Fruit fly (Drosophila melanogaster): ENCODE measurements around the gene mxt.

The mxt gene

dm6 chr2L:4800033-4800432 is 47.1 kb downstream of the mxt start:
- TF ChIP-seq CG34367 (tag; optimal IDR thresholded peaks at IDR 0.05) (no peak), Pif1A (GFP tag; optimal IDR thresholded peaks at IDR 0.05) (no peak), EcR (GFP tag; optimal IDR thresholded peaks at IDR 0.05) (peak; percentile 95)

- TF ChIP-seq CG12605 (GFP tag; IDR thresholded peaks at IDR 0.05) (no peak), CG15710 (tag; optimal IDR thresholded peaks at IDR 0.05) (no peak), CG32121 (GFP tag; IDR thresholded peaks at IDR 0.05) (no peak), CG34367 (tag; optimal IDR thresholded peaks at IDR 0.05) (no peak), Pif1B (GFP tag; optimal IDR thresholded peaks at IDR 0.05) (no peak), EcR (GFP tag; optimal IDR thresholded peaks at IDR 0.05) (no peak), CG8159 (tag; optimal IDR thresholded peaks at IDR 0.05) (no peak), Pif1A (GFP tag; optimal IDR thresholded peaks at IDR 0.05) (no peak), D1 (tag; optimal IDR thresholded peaks at IDR 0.05) (no peak), Ets98B (GFP tag; IDR thresholded peaks at IDR 0.05) (no peak), CG10348 (GFP tag; IDR thresholded peaks at IDR 0.05) (no peak), CG9948 (tag; optimal IDR thresholded peaks at IDR 0.05) (no peak), Snoo (tag; optimal IDR thresholded peaks at IDR 0.05) (no peak), CG13204 (GFP tag; optimal IDR thresholded peaks at IDR 0.05) (no peak), rn (GFP tag; IDR thresholded peaks at IDR 0.05) (no peak), CG4496 (GFP tag; IDR thresholded peaks at IDR 0.05) (no peak)
These were observed 48.2 kb downstream of the mxt start for dm6 chr2L:4798894-4799293.

DNA sequence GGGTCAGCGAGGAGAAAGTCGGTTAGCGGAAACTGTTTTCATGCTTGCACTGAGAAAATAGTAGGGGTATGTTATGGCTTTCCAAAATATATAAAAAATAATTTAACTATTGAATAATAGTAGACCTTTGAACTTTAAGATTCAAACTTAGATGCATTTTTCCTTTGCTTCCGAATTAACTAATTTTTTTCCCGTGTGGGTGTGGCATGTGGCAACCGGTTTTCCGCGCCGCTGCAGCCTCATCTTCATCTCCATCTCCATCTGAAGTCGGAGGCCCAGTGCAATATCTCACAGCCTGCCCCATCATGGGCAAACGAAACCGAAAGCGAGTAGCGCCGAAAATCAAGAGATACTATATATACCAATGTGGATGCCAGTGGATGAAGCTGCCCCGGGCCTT is 49.5 kb downstream of the mxt start:
- TF ChIP-seq Pif1B (GFP tag; optimal IDR thresholded peaks at IDR 0.05) (no peak), CG34367 (tag; optimal IDR thresholded peaks at IDR 0.05) (no peak), Pif1A (GFP tag; optimal IDR thresholded peaks at IDR 0.05) (peak; percentile 73), CG14655 (GFP tag; optimal IDR thresholded peaks at IDR 0.05) (peak; percentile 89), CG13204 (GFP tag; optimal IDR thresholded peaks at IDR 0.05) (no peak), CG8159 (tag; optimal IDR thresholded peaks at IDR 0.05) (peak; percentile 50), CG4496 (GFP tag; IDR thresholded peaks at IDR 0.05) (peak; percentile 81), CG10348 (GFP tag; IDR thresholded peaks at IDR 0.05) (no peak), CG17806 (tag; optimal IDR thresholded peaks at IDR 0.05) (peak; percentile 50), CG8301 (tag; optimal IDR thresholded peaks at IDR 0.05) (peak; percentile 88), fd96Ca (GFP tag; IDR thresholded peaks at IDR 0.05) (peak; percentile 89), Snoo (tag; optimal IDR thresholded peaks at IDR 0.05) (no peak), CG15710 (tag; optimal IDR thresholded peaks at IDR 0.05) (no peak), CG12605 (GFP tag; IDR thresholded peaks at IDR 0.05) (no peak), CG9948 (tag; optimal IDR thresholded peaks at IDR 0.05) (peak; percentile 12), Ets98B (GFP tag; IDR thresholded peaks at IDR 0.05) (peak; percentile 87), rn (GFP tag; IDR thresholded peaks at IDR 0.05) (peak; percentile 67), CG32121 (GFP tag; IDR thresholded peaks at IDR 0.05) (peak; percentile 55), D1 (tag; optimal IDR thresholded peaks at IDR 0.05) (no peak), gl (tag; optimal IDR thresholded peaks at IDR 0.05) (no peak), EcR (GFP tag; optimal IDR thresholded peaks at IDR 0.05) (no peak)

dm6 chr2L:4794524-4794804 is 52.6 kb downstream of the mxt start, which contains the start of gene CG3294:
TSS of gene CG3294 (plus strand) at chr2L:4794549.
- TF ChIP-seq gl (tag; optimal IDR thresholded peaks at IDR 0.05) (no peak), D1 (tag; optimal IDR thresholded peaks at IDR 0.05) (no peak), CG4496 (GFP tag; IDR thresholded peaks at IDR 0.05) (no peak), fd96Ca (GFP tag; IDR thresholded peaks at IDR 0.05) (no peak), CG32121 (GFP tag; IDR thresholded peaks at IDR 0.05) (no peak), rn (GFP tag; IDR thresholded peaks at IDR 0.05) (no peak), Snoo (tag; optimal IDR thresholded peaks at IDR 0.05) (no peak), EcR (GFP tag; optimal IDR thresholded peaks at IDR 0.05) (no peak), CG12605 (GFP tag; IDR thresholded peaks at IDR 0.05) (no peak), CG15710 (tag; optimal IDR thresholded peaks at IDR 0.05) (no peak), Ets98B (GFP tag; IDR thresholded peaks at IDR 0.05) (no peak), CG10348 (GFP tag; IDR thresholded peaks at IDR 0.05) (no peak), CG8159 (tag; optimal IDR thresholded peaks at IDR 0.05) (no peak), CG17806 (tag; optimal IDR thresholded peaks at IDR 0.05) (no peak), CG9948 (tag; optimal IDR thresholded peaks at IDR 0.05) (no peak)

DNA sequence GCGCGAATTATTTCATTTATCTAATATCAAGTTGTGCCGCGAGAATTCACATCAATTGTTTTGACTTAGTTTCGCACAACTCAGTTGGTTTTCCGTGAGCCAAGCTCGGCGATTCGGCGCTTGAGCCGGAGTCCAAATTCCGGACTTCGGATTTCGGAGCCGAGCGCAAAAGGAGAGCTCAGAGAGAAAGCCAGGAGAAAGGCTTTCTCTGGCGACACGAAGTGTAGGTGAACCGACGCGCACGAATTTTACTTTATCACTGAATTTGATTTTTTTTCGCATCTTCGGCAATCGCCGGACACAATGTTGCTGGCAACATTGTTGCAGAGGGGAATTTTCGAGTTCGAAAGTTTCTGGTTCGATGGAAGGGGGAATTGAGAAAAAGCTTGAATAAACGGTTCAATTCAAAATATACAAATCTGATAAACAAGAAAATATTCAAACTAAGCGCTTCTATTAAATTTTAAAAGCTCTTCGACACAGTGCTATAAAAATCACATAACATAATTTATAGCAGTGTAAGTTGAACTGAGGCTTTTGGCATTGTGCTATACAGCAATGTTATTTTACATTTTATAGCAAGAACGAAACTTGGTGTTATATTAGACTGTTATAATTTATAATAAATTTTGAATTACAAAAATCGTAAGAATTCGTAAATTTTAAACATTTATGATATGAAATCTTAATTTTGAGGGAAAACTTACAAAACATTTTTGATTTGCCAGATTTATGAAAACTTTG is 53.1 kb downstream of the mxt start, which contains the start of gene fipi:
Gene fipi, minus strand, starts transcription at position 265 of the 744 bp plus-strand sequence.
- TF ChIP-seq CG8159 (tag; optimal IDR thresholded peaks at IDR 0.05) = no peak

Data from whole organism, pupa.